Worm (Caenorhabditis elegans) whole organism, L4/young adult: ENCODE data around the gene din-1.

Experiments used
- W03F9.2 ChIP-seq: fragments of 150-350 bp; optimal IDR thresholded peaks from 2 replicates; lab custom pipeline; 2014; ENCODE audit warnings: missing biosample characterization, missing genetic modification characterization
- dao-5 ChIP-seq: sonication (generic microtip); optimal IDR thresholded peaks from 2 replicates; lab custom pipeline; 2016; ENCODE audit warnings: missing genotype, missing genetic modification characterization, moderate library complexity, missing compliant biosample characterization
- him-1 ChIP-seq: sonication (generic microtip); optimal IDR thresholded peaks from 2 replicates; lab custom pipeline; 2016; ENCODE audit warnings: missing genotype, missing genetic modification reagents, missing genetic modification characterization, missing compliant biosample characterization

- TF ChIP-seq dao-5 (tag; lab: Kevin White, UChicago): no peak
- no peak for TF ChIP-seq W03F9.2 (tag; lab: Kevin White, UChicago)
- no peak for TF ChIP-seq him-1
These were observed 15.7 kb downstream of the din-1 start for ce11 chrII:11617715-11618114.
